Worm (Caenorhabditis elegans) whole organism, late embryonic: ENCODE measurements around the gene mrpl-48.

Source experiments
- F13H6.1 ChIP-seq: sonication (generic microtip); optimal IDR thresholded peaks from 2 replicates; lab custom pipeline; 2016; ENCODE audit warnings: missing genetic modification characterization, missing compliant biosample characterization
- ceh-14 ChIP-seq: sonication (generic microtip); optimal IDR thresholded peaks from 2 replicates; lab custom pipeline; 2016; ENCODE audit warnings: missing genotype, missing genetic modification characterization, missing compliant biosample characterization
- ceh-22 ChIP-seq: sonication (generic microtip); optimal IDR thresholded peaks from 2 replicates; lab custom pipeline; 2017; ENCODE audit warnings: missing biosample characterization, missing genetic modification characterization
- ets-4 ChIP-seq: sonication (generic microtip); optimal IDR thresholded peaks from 2 replicates; lab custom pipeline; 2016; ENCODE audit warnings: missing genetic modification characterization, missing compliant biosample characterization
- hlh-8 ChIP-seq: sonication (generic microtip); optimal IDR thresholded peaks from 2 replicates; lab custom pipeline; 2016; ENCODE audit warnings: missing genotype, missing genetic modification characterization, missing compliant biosample characterization
- nfya-1 ChIP-seq: sonication (generic microtip); optimal IDR thresholded peaks from 2 replicates; lab custom pipeline; 2017; ENCODE audit warnings: missing genetic modification characterization, mild to moderate bottlenecking, missing compliant biosample characterization, antibody characterized with exemption, moderate library complexity
- nhr-11 ChIP-seq: fragments of 150-350 bp; optimal IDR thresholded peaks from 2 replicates; lab custom pipeline; 2014; ENCODE audit warnings: missing biosample characterization, missing genetic modification characterization
- npax-4 ChIP-seq: sonication (generic microtip); optimal IDR thresholded peaks from 2 replicates; lab custom pipeline; 2016; ENCODE audit warnings: missing genetic modification characterization, missing compliant biosample characterization
- pqm-1 ChIP-seq: sonication (generic microtip); optimal IDR thresholded peaks from 2 replicates; lab custom pipeline; 2016; ENCODE audit warnings: missing genetic modification characterization, missing compliant biosample characterization
- sox-4 ChIP-seq: sonication (generic microtip); optimal IDR thresholded peaks from 2 replicates; lab custom pipeline; 2017; ENCODE audit warnings: mild to moderate bottlenecking, missing genetic modification characterization, inconsistent platforms, missing compliant biosample characterization

DNA sequence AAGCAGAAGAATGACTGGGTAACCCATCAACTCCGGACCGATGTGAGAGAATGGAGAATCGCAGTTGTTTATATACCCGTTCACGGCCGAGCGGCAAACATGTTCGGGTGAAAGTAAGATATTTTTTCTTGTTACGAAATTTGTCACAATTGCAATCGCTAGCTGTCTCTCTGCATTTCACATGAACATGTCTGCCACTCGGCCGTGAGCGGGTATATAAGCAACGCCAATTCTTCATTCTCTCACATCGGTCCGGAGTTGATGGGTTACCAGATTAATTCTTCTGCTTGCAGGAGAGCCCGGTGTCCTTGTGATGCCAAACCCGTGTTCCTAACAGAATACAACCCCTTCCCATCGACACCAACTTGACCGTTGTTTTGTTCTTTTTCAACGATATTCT is 6.5 kb upstream of the mrpl-48 start:
- no peak for TF ChIP-seq pqm-1 (tag; lab: Kevin White, UChicago)
- no peak for TF ChIP-seq hlh-8 (tag; lab: Kevin White, UChicago)
- TF ChIP-seq ceh-22 (tag; lab: Kevin White, UChicago), result no peak
- no peak for TF ChIP-seq ceh-14 (tag; lab: Kevin White, UChicago)
- no peak for TF ChIP-seq F13H6.1 (tag; lab: Kevin White, UChicago)
- TF ChIP-seq nhr-11 (tag; lab: Kevin White, UChicago), result no peak
- TF ChIP-seq ets-4, result no peak
- no peak for TF ChIP-seq nfya-1 (tag; lab: Kevin White, UChicago)
- TF ChIP-seq sox-4, result no peak
- TF ChIP-seq npax-4 (tag; lab: Kevin White, UChicago), result no peak
